Worm (Caenorhabditis elegans) whole organism, L4 larva: ENCODE measurements around the gene ref-1.

Source experiments
- F10B5.3 ChIP-seq: sonication (generic microtip); optimal IDR thresholded peaks from 2 replicates; lab custom pipeline; 2016; ENCODE audit warnings: mild to moderate bottlenecking, missing genetic modification characterization, missing compliant biosample characterization
- F37D6.2 ChIP-seq: sonication (generic microtip); optimal IDR thresholded peaks from 2 replicates; lab custom pipeline; 2016; ENCODE audit warnings: mild to moderate bottlenecking, missing genetic modification characterization, missing compliant biosample characterization
- F49E8.2 ChIP-seq: sonication (generic microtip); optimal IDR thresholded peaks from 2 replicates; lab custom pipeline; 2016; ENCODE audit warnings: missing compliant biosample characterization, mild to moderate bottlenecking, missing genetic modification characterization, borderline replicate concordance
- T20F7.1 ChIP-seq: fragments of 200-800 bp; sonication (Bioruptor generic); optimal IDR thresholded peaks from 2 replicates; lab custom pipeline; 2018; ENCODE audit warnings: mild to moderate bottlenecking, missing genetic modification characterization, missing compliant biosample characterization
- Y48G9A.11 ChIP-seq: fragments of 200-800 bp; sonication (Bioruptor generic); IDR thresholded peaks from 2 replicates; pipeline ENCODE4 v1.3.6; 2022; ENCODE audit warnings: missing genetic modification reagents, missing genetic modification characterization, missing compliant biosample characterization
- ZK546.5 ChIP-seq, 2 experiments: sonication (generic microtip); optimal IDR thresholded peaks; 2 replicates each; lab custom pipeline; 2017; ENCODE audit warnings: missing biosample characterization in 2 of 2, missing genetic modification characterization in 2 of 2
- ama-1 ChIP-seq: fragments of 150-350 bp; optimal IDR thresholded peaks from 2 replicates; lab custom pipeline; 2014; ENCODE audit warnings: inconsistent platforms, mixed read lengths
- ceh-44 ChIP-seq: fragments of 200-800 bp; sonication (Bioruptor generic); IDR thresholded peaks from 2 replicates; pipeline ENCODE4 v1.3.6; 2022; ENCODE audit warnings: missing genetic modification reagents, missing genetic modification characterization, missing compliant biosample characterization
- ceh-82 ChIP-seq: sonication (generic microtip); optimal IDR thresholded peaks from 2 replicates; lab custom pipeline; 2017; ENCODE audit warnings: missing biosample characterization, missing genetic modification characterization
- ces-1 ChIP-seq: fragments of 150-350 bp; sonication (generic microtip); optimal IDR thresholded peaks from 4 replicates; lab custom pipeline; 2014; ENCODE audit warnings: missing biosample characterization, missing genetic modification reagents, missing genetic modification characterization
- daf-12 ChIP-seq: fragments of 150-350 bp; optimal IDR thresholded peaks from 2 replicates; lab custom pipeline; 2014; ENCODE audit warnings: missing biosample characterization, missing genetic modification reagents, missing genetic modification characterization
- daf-19 ChIP-seq: fragments of 200-800 bp; sonication (Bioruptor generic); conservative IDR thresholded peaks from 2 replicates; pipeline ENCODE4 v1.3.6; 2022; ENCODE audit warnings: missing genetic modification characterization, missing compliant biosample characterization
- daf-8 ChIP-seq: fragments of 200-800 bp; sonication (Bioruptor generic); IDR thresholded peaks from 2 replicates; pipeline ENCODE4 v1.3.6; 2022; ENCODE audit warnings: missing genetic modification characterization, missing compliant biosample characterization
- dmd-6 ChIP-seq: fragments of 200-800 bp; sonication (Bioruptor generic); IDR thresholded peaks from 2 replicates; pipeline ENCODE4 v1.3.6; 2022; ENCODE audit warnings: missing genetic modification reagents, missing genetic modification characterization, missing compliant biosample characterization
- dpl-1 ChIP-seq: fragments of 150-350 bp; optimal IDR thresholded peaks from 2 replicates; lab custom pipeline; 2014; ENCODE audit warnings: missing biosample characterization, missing genetic modification reagents, missing genetic modification characterization
- egl-27 ChIP-seq: sonication (generic microtip); optimal IDR thresholded peaks from 3 replicates; lab custom pipeline; 2017; ENCODE audit warnings: missing biosample characterization, missing genetic modification reagents, missing genetic modification characterization
- egl-43 ChIP-seq: fragments of 200-800 bp; sonication (Bioruptor generic); IDR thresholded peaks from 2 replicates; pipeline ENCODE4 v1.3.6; 2022; ENCODE audit warnings: missing genetic modification reagents, missing genetic modification characterization, missing compliant biosample characterization
- fos-1 ChIP-seq: fragments of 150-350 bp; optimal IDR thresholded peaks from 2 replicates; lab custom pipeline; 2014; ENCODE audit warnings: missing biosample characterization, missing genetic modification characterization
- hlh-11 ChIP-seq: fragments of 200-800 bp; sonication (Bioruptor generic); optimal IDR thresholded peaks from 2 replicates; lab custom pipeline; 2018; ENCODE audit warnings: mild to moderate bottlenecking, missing genetic modification characterization, missing compliant biosample characterization
- lin-39 ChIP-seq: fragments of 150-350 bp; optimal IDR thresholded peaks from 2 replicates; lab custom pipeline; 2014; ENCODE audit warnings: missing biosample characterization, missing genetic modification reagents, missing genetic modification characterization
- madf-5 ChIP-seq, 2 experiments: fragments of 200-800 bp; sonication (Bioruptor generic); IDR thresholded peaks; 2 replicates each; pipeline ENCODE4 v1.3.6; 2022; ENCODE audit warnings: missing compliant biosample characterization in 2 of 2, missing genetic modification characterization in 2 of 2
- mep-1 ChIP-seq: fragments of 150-350 bp; sonication (generic microtip); optimal IDR thresholded peaks from 3 replicates; lab custom pipeline; 2014; ENCODE audit warnings: missing biosample characterization, missing genetic modification characterization
- mxl-2 ChIP-seq: fragments of 200-800 bp; sonication (Bioruptor generic); conservative IDR thresholded peaks from 2 replicates; pipeline ENCODE4 v1.3.6; 2022; ENCODE audit warnings: missing genetic modification reagents, missing genetic modification characterization, missing compliant biosample characterization
- mxl-3 ChIP-seq: fragments of 200-800 bp; sonication (Bioruptor generic); optimal IDR thresholded peaks from 2 replicates; lab custom pipeline; 2018; ENCODE audit warnings: mild to moderate bottlenecking, missing genetic modification characterization, missing compliant biosample characterization
- nhr-10 ChIP-seq: fragments of 150-350 bp; optimal IDR thresholded peaks from 2 replicates; lab custom pipeline; 2014; ENCODE audit warnings: missing biosample characterization, missing genetic modification characterization
- nhr-102 ChIP-seq: sonication (generic microtip); optimal IDR thresholded peaks from 2 replicates; lab custom pipeline; 2016; ENCODE audit warnings: mild to moderate bottlenecking, missing genetic modification characterization, moderate library complexity, missing compliant biosample characterization
- nhr-111 ChIP-seq: fragments of 200-800 bp; sonication (Bioruptor generic); optimal IDR thresholded peaks from 2 replicates; lab custom pipeline; 2018; ENCODE audit warnings: mild to moderate bottlenecking, missing genetic modification characterization, missing compliant biosample characterization
- nhr-28 ChIP-seq: fragments of 150-350 bp; optimal IDR thresholded peaks from 2 replicates; lab custom pipeline; 2014; ENCODE audit warnings: missing biosample characterization, missing genetic modification characterization
- nhr-6 ChIP-seq: fragments of 150-350 bp; optimal IDR thresholded peaks from 2 replicates; lab custom pipeline; 2014; ENCODE audit warnings: missing biosample characterization, missing genetic modification characterization
- nhr-76 ChIP-seq: fragments of 150-350 bp; optimal IDR thresholded peaks from 2 replicates; lab custom pipeline; 2014; ENCODE audit warnings: missing biosample characterization, missing genetic modification characterization
- pha-4 ChIP-seq, 2 experiments: fragments of 150-350 bp in 1 of 2; fragments of 200-800 bp in 1 of 2; sonication (Bioruptor generic) in 1 of 2; IDR thresholded peaks in 1 of 2; optimal IDR thresholded peaks in 1 of 2; 2 replicates each; pipeline versions ENCODE4 v1.3.6 to Lab custom; 2014 to 2022; ENCODE audit warnings: missing genetic modification characterization in 2 of 2, missing genetic modification reagents in 2 of 2, missing biosample characterization in 1 of 2, missing compliant biosample characterization in 1 of 2
- php-3 ChIP-seq: fragments of 200-800 bp; sonication (Bioruptor generic); IDR thresholded peaks from 2 replicates; pipeline ENCODE4 v1.3.6; 2022; ENCODE audit warnings: missing genetic modification reagents, missing genetic modification characterization, missing compliant biosample characterization
- skn-1 ChIP-seq: fragments of 150-350 bp; optimal IDR thresholded peaks from 2 replicates; lab custom pipeline; 2014; ENCODE audit warnings: missing biosample characterization, missing genetic modification characterization
- spr-1 ChIP-seq: sonication (generic microtip); optimal IDR thresholded peaks from 2 replicates; lab custom pipeline; 2016; ENCODE audit warnings: mild to moderate bottlenecking, missing genetic modification characterization, missing compliant biosample characterization
- tra-1 ChIP-seq: fragments of 200-800 bp; sonication (Bioruptor generic); IDR thresholded peaks from 2 replicates; pipeline ENCODE4 v1.3.6; 2022; ENCODE audit warnings: missing genetic modification reagents, missing genetic modification characterization, missing compliant biosample characterization
- unc-130 ChIP-seq: sonication (generic microtip); optimal IDR thresholded peaks from 2 replicates; lab custom pipeline; 2016; ENCODE audit warnings: missing genetic modification reagents, missing genetic modification characterization, missing compliant biosample characterization
- unc-39 ChIP-seq: sonication (generic microtip); optimal IDR thresholded peaks from 2 replicates; lab custom pipeline; 2017; ENCODE audit warnings: missing biosample characterization, missing genetic modification characterization
- zip-11 ChIP-seq: fragments of 200-800 bp; sonication (Bioruptor generic); IDR thresholded peaks from 2 replicates; pipeline ENCODE4 v1.3.6; 2022; ENCODE audit warnings: missing genetic modification characterization, missing compliant biosample characterization
- zip-2 ChIP-seq: fragments of 150-350 bp; optimal IDR thresholded peaks from 2 replicates; lab custom pipeline; 2014; ENCODE audit warnings: missing biosample characterization, missing genetic modification characterization
- ztf-11 ChIP-seq: fragments of 150-350 bp; optimal IDR thresholded peaks from 2 replicates; lab custom pipeline; 2014; ENCODE audit warnings: missing biosample characterization, missing genetic modification characterization

The ref-1 gene

ce11 chrII:10174338-10174737, 43.9 kb upstream of the ref-1 start, which contains the start of gene F33H1.4 (continued):
- TF ChIP-seq F10B5.3 (no peak), ceh-82 (tag; lab: Kevin White, UChicago) (no peak), mxl-2 (GFP tag; lab: Robert Waterston, UW) (no peak), dpl-1 (GFP tag; lab: Kevin White, UChicago) (peak; percentile 47), F37D6.2 (tag; lab: Kevin White, UChicago) (peak; percentile 69), lin-39 (tag; lab: Kevin White, UChicago) (no peak), unc-39 (tag; lab: Kevin White, UChicago) (no peak), ces-1 (no peak), nhr-111 (GFP tag; lab: Kevin White, UChicago) (no peak), Y48G9A.11 (GFP tag; lab: Robert Waterston, UW) (0 out of 2 replicates have a peak, but pooled peaks have one; percentile 6), daf-19 (GFP tag; lab: Robert Waterston, UW) (no peak), nhr-6 (no peak), php-3 (GFP tag; lab: Robert Waterston, UW) (no peak), ZK546.5 (tag; optimal IDR thresholded peaks at IDR 0.05; lab: Kevin White, UChicago) (no peak), T20F7.1 (no peak), daf-12 (tag; lab: Kevin White, UChicago) (no peak), F49E8.2 (tag; lab: Kevin White, UChicago) (peak; percentile 8), ceh-44 (GFP tag; lab: Robert Waterston, UW) (no peak), zip-2 (tag; lab: Kevin White, UChicago) (no peak), egl-43 (GFP tag; lab: Robert Waterston, UW) (no peak), dmd-6 (GFP tag; lab: Robert Waterston, UW) (no peak; the same call in 1 of the 2 replicates), fos-1 (tag; lab: Kevin White, UChicago) (no peak), hlh-11 (tag; lab: Kevin White, UChicago) (peak; percentile 51), skn-1 (tag; lab: Kevin White, UChicago) (no peak), pha-4 (GFP tag; IDR thresholded peaks at IDR 0.05; lab: Robert Waterston, UW) (no peak), pha-4 (tag; optimal IDR thresholded peaks at IDR 0.05; lab: Kevin White, UChicago) (no peak), nhr-10 (tag; lab: Kevin White, UChicago) (no peak), nhr-102 (tag; lab: Kevin White, UChicago) (no peak), spr-1 (tag; lab: Kevin White, UChicago) (no peak), unc-130 (GFP tag; lab: Kevin White, UChicago) (peak; percentile 20), nhr-28 (tag; lab: Kevin White, UChicago) (peak; percentile 12), tra-1 (GFP tag; lab: Robert Waterston, UW) (no peak), nhr-76 (tag; lab: Kevin White, UChicago) (no peak), mep-1 (tag; lab: Kevin White, UChicago) (no peak), ama-1 (peak; percentile 57), egl-27 (no peak), ztf-11 (tag; lab: Kevin White, UChicago) (no peak)

- no peak for TF ChIP-seq daf-8 (GFP tag; lab: Robert Waterston, UW)
- no peak for TF ChIP-seq Y48G9A.11 (GFP tag; lab: Robert Waterston, UW)
- TF ChIP-seq pha-4 (GFP tag; IDR thresholded peaks at IDR 0.05; lab: Robert Waterston, UW), result no peak
- no peak for TF ChIP-seq pha-4 (tag; optimal IDR thresholded peaks at IDR 0.05; lab: Kevin White, UChicago)
- TF ChIP-seq nhr-111 (GFP tag; lab: Kevin White, UChicago), result no peak
- TF ChIP-seq mxl-3 (GFP tag; lab: Kevin White, UChicago), result no peak
These were observed 35.6 kb upstream of the ref-1 start, which contains the start of gene srd-1 for ce11 chrII:10182634-10183033. Gene srd-1, minus strand, starts transcription at chrII:10182734.

- no peak for TF ChIP-seq zip-11 (GFP tag; lab: Robert Waterston, UW)
- no peak for TF ChIP-seq madf-5 (GFP tag; IDR thresholded peaks at IDR 0.05; lab: Robert Waterston, UW)
- no peak for TF ChIP-seq nhr-102 (tag; lab: Kevin White, UChicago)
These were observed 30.5 kb upstream of the ref-1 start, which contains the start of gene srd-2 for ce11 chrII:10187808-10188207. Gene srd-2, minus strand, starts transcription at chrII:10187908.
